Worm (Caenorhabditis elegans) whole organism, mixed stage, embryonic: ENCODE measurements around the gene svop-1.

ENCODE experiments used
- M03D4.4 ChIP-seq: sonication (generic microtip); optimal IDR thresholded peaks from 2 replicates; lab custom pipeline; 2017; ENCODE audit warnings: mild to moderate bottlenecking, missing genetic modification characterization, missing compliant biosample characterization
- bed-3 ChIP-seq: fragments of 200-800 bp; sonication (Bioruptor generic); optimal IDR thresholded peaks from 3 replicates; lab custom pipeline; 2018; ENCODE audit warnings: mild to moderate bottlenecking, missing genetic modification characterization, moderate library complexity, missing compliant biosample characterization
- blmp-1 ChIP-seq: fragments of 150-350 bp; optimal IDR thresholded peaks from 2 replicates; lab custom pipeline; 2014; ENCODE audit warnings: missing biosample characterization, missing genetic modification characterization
- ceh-39 ChIP-seq: fragments of 150-350 bp; optimal IDR thresholded peaks from 2 replicates; lab custom pipeline; 2014; ENCODE audit warnings: missing biosample characterization, missing genetic modification characterization
- ceh-43 ChIP-seq: fragments of 200-800 bp; sonication (Bioruptor generic); optimal IDR thresholded peaks from 2 replicates; lab custom pipeline; 2018; ENCODE audit warnings: mild to moderate bottlenecking, missing genetic modification characterization, moderate library complexity, missing compliant biosample characterization
- ceh-83 ChIP-seq: fragments of 200-800 bp; sonication (Bioruptor generic); optimal IDR thresholded peaks from 2 replicates; lab custom pipeline; 2018; ENCODE audit warnings: mild to moderate bottlenecking, missing genetic modification characterization, missing compliant biosample characterization
- ces-1 ChIP-seq: fragments of 150-350 bp; optimal IDR thresholded peaks from 2 replicates; lab custom pipeline; 2014; ENCODE audit warnings: missing biosample characterization, missing genetic modification reagents, missing genetic modification characterization
- drap-1 ChIP-seq: fragments of 200-800 bp; sonication (Bioruptor generic); optimal IDR thresholded peaks from 3 replicates; lab custom pipeline; 2018; ENCODE audit warnings: mild to moderate bottlenecking, missing genetic modification characterization, missing compliant biosample characterization
- elt-1 ChIP-seq: sonication (generic microtip); optimal IDR thresholded peaks from 2 replicates; lab custom pipeline; 2017; ENCODE audit warnings: missing genetic modification characterization, mild to moderate bottlenecking, missing compliant biosample characterization, antibody characterized with exemption, moderate library complexity, borderline replicate concordance; ENCODE audit not compliant: insufficient read depth
- flh-1 ChIP-seq: fragments of 200-800 bp; sonication (Bioruptor generic); optimal IDR thresholded peaks from 2 replicates; lab custom pipeline; 2018; ENCODE audit warnings: mild to moderate bottlenecking, missing genetic modification characterization, moderate library complexity, missing compliant biosample characterization
- ham-2 ChIP-seq: fragments of 200-800 bp; sonication (Bioruptor generic); optimal IDR thresholded peaks from 2 replicates; lab custom pipeline; 2018; ENCODE audit warnings: mild to moderate bottlenecking, missing genetic modification characterization, missing compliant biosample characterization
- hlh-1 ChIP-seq: fragments of 150-350 bp; optimal IDR thresholded peaks from 2 replicates; lab custom pipeline; 2014; ENCODE audit warnings: missing biosample characterization, missing genetic modification reagents, missing genetic modification characterization
- lin-13 ChIP-seq: fragments of 150-350 bp; optimal IDR thresholded peaks from 2 replicates; lab custom pipeline; 2014; ENCODE audit warnings: missing biosample characterization, missing genetic modification characterization
- lin-32 ChIP-seq: fragments of 200-800 bp; sonication (Bioruptor generic); optimal IDR thresholded peaks from 2 replicates; lab custom pipeline; 2018; ENCODE audit warnings: mild to moderate bottlenecking, missing genetic modification characterization, missing compliant biosample characterization
- mab-5 ChIP-seq: fragments of 150-350 bp; optimal IDR thresholded peaks from 2 replicates; lab custom pipeline; 2014; ENCODE audit warnings: missing biosample characterization, missing genetic modification characterization
- mep-1 ChIP-seq: fragments of 150-350 bp; optimal IDR thresholded peaks from 2 replicates; lab custom pipeline; 2017; ENCODE audit warnings: missing biosample characterization, missing genetic modification reagents, missing genetic modification characterization, inconsistent platforms
- mls-2 ChIP-seq: sonication (generic microtip); optimal IDR thresholded peaks from 2 replicates; lab custom pipeline; 2016; ENCODE audit warnings: mild to moderate bottlenecking, missing genetic modification characterization, moderate library complexity, missing compliant biosample characterization
- nhr-12 ChIP-seq: fragments of 150-350 bp; optimal IDR thresholded peaks from 2 replicates; lab custom pipeline; 2014; ENCODE audit warnings: missing biosample characterization, missing genetic modification characterization
- nhr-2 ChIP-seq: fragments of 150-350 bp; optimal IDR thresholded peaks from 2 replicates; lab custom pipeline; 2014; ENCODE audit warnings: missing biosample characterization, missing genetic modification characterization
- nhr-28 ChIP-seq: fragments of 150-350 bp; optimal IDR thresholded peaks from 2 replicates; lab custom pipeline; 2014; ENCODE audit warnings: missing biosample characterization, missing genetic modification characterization
- pha-4 ChIP-seq: fragments of 150-350 bp; optimal IDR thresholded peaks from 2 replicates; lab custom pipeline; 2018; ENCODE audit warnings: missing biosample characterization, missing genetic modification reagents, missing genetic modification characterization
- sem-2 ChIP-seq: fragments of 200-800 bp; sonication (Bioruptor generic); optimal IDR thresholded peaks from 2 replicates; lab custom pipeline; 2018; ENCODE audit warnings: mild to moderate bottlenecking, missing genetic modification characterization, missing compliant biosample characterization
- snpc-4 ChIP-seq: fragments of 150-350 bp; optimal IDR thresholded peaks from 2 replicates; lab custom pipeline; 2014; ENCODE audit warnings: missing biosample characterization, missing genetic modification characterization
- sptf-1 ChIP-seq: sonication (generic microtip); optimal IDR thresholded peaks from 2 replicates; lab custom pipeline; 2017; ENCODE audit warnings: mild to moderate bottlenecking, missing genetic modification characterization, moderate library complexity, missing compliant biosample characterization
- tbx-8 ChIP-seq: fragments of 200-800 bp; sonication (Bioruptor generic); optimal IDR thresholded peaks from 2 replicates; lab custom pipeline; 2018; ENCODE audit warnings: mild to moderate bottlenecking, missing genetic modification characterization, moderate library complexity, missing compliant biosample characterization
- unc-120 ChIP-seq: sonication (generic microtip); optimal IDR thresholded peaks from 2 replicates; lab custom pipeline; 2017; ENCODE audit warnings: missing genetic modification characterization, missing compliant biosample characterization; ENCODE audit not compliant: poor library complexity, severe bottlenecking
- unc-62 ChIP-seq: fragments of 150-350 bp; optimal IDR thresholded peaks from 2 replicates; lab custom pipeline; 2014; ENCODE audit warnings: missing biosample characterization, missing genetic modification reagents, missing genetic modification characterization
- ztf-11 ChIP-seq: fragments of 150-350 bp; optimal IDR thresholded peaks from 2 replicates; lab custom pipeline; 2014; ENCODE audit warnings: missing biosample characterization, missing genetic modification characterization

svop-1 gene

DNA sequence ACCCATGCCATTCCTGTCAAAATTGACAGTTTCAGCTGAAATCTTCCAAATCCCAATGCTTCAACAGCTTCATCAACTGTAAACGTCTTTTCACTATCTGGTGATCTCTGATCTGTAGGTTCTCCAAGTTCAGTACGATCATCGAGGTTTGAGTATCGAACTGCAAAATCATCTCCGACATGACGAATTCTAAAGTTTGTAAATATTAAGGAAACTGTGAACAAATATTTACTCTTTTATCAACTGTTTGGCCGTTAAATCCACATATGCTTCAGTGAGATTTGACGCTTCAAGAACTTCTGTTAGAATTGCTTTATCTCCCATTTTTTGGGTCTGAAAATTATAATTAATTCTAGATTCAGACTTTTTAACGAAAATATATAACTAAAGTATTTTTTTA lies at the start of gene svop-1:
Gene svop-1, minus strand, starts transcription at position 339 of the 400 bp plus-strand sequence.
- TF ChIP-seq hlh-1 (tag; lab: Kevin White, UChicago) (no peak), sem-2 (GFP tag; lab: Kevin White, UChicago) (no peak), snpc-4 (tag; lab: Kevin White, UChicago) (no peak), sptf-1 (tag; lab: Kevin White, UChicago) (no peak)

DNA sequence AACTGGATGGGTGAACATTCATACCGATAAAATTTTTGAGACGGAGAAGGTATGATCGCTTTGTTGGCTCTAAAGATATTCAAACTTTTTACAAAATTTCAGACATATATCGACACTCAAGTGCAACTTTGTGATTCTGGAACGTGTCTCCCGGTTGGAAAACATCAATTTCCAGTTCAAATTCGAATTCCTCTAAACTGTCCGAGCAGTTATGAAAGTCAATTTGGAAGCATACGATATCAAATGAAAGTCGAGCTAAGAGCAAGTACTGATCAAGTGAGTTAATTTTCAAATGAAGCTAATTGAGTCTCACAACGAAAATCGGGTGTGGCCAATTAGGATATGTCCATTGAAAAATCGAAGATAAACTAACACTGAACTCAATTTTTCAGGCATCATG lies 49.1 kb upstream of the svop-1 start:
- TF ChIP-seq ceh-43 (GFP tag; lab: Kevin White, UChicago), result no peak
- TF ChIP-seq elt-1 (tag; lab: Kevin White, UChicago), result no peak
- TF ChIP-seq sem-2 (GFP tag; lab: Kevin White, UChicago), result no peak
- no peak for TF ChIP-seq nhr-12 (tag; lab: Kevin White, UChicago)
- TF ChIP-seq tbx-8, result no peak
- TF ChIP-seq mls-2, result no peak
- no peak for TF ChIP-seq hlh-1 (tag; lab: Kevin White, UChicago)
- TF ChIP-seq mep-1 (tag; lab: Kevin White, UChicago), result no peak
- no peak for TF ChIP-seq ham-2
- no peak for TF ChIP-seq nhr-28
- TF ChIP-seq lin-13 (tag; lab: Kevin White, UChicago), result no peak
- TF ChIP-seq unc-120 (tag; lab: Kevin White, UChicago), result no peak

DNA sequence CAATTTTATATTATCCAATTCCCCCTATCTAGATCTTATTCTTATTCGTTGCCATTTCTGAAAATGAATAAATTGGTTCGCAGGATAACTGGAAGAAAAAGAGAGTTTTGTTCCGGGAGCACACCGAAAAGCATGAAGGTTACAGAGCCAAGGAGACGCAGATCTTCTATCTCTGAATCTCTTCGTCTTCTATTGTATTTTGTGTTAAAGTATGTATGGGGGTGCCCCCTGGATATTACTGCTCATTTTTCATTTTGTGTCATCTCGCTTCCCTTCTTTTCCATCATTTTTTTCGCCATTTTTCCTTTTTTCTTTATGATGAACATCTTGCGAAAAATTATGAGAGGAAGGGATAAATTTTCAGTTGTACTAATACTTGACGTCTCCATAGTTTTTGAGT lies 48.4 kb upstream of the svop-1 start:
- TF ChIP-seq nhr-2 (tag; lab: Kevin White, UChicago), result no peak
- no peak for TF ChIP-seq mls-2
- TF ChIP-seq ceh-83, result no peak
- TF ChIP-seq ztf-11, result no peak
- TF ChIP-seq ceh-43 (GFP tag; lab: Kevin White, UChicago), result no peak
- TF ChIP-seq, all 35 proteins: peak for 0

DNA sequence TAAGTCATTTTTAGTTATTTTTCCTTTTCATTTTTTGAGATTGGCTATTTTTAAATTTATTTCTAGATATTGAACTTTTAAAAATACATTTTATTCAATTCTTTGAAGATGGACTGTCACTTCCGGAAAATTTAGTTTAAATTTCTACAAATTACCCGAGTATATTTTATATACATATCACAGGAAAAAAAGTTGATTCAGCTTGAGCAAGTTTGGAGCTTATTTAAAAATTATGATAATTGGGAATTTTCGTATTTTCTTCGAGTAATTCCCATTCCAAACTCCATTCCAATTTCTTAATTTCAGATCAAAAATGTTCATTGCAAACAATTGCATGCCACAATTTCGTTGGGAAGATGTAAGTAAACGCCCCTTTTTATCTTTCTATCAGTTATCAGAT lies 44.4 kb upstream of the svop-1 start, which contains the start of gene arrd-15:
Gene arrd-15, plus strand, starts transcription at position 301 of the 400 bp plus-strand sequence.
- TF ChIP-seq unc-120 (tag; lab: Kevin White, UChicago) (no peak), snpc-4 (tag; lab: Kevin White, UChicago) (no peak), nhr-28 (no peak), ceh-83 (no peak), mls-2 (no peak), nhr-12 (tag; lab: Kevin White, UChicago) (no peak), bed-3 (GFP tag; lab: Kevin White, UChicago) (no peak), M03D4.4 (no peak), hlh-1 (tag; lab: Kevin White, UChicago) (no peak), pha-4 (tag; lab: Kevin White, UChicago) (no peak)
- TF ChIP-seq, all 35 proteins: peak for 0

DNA sequence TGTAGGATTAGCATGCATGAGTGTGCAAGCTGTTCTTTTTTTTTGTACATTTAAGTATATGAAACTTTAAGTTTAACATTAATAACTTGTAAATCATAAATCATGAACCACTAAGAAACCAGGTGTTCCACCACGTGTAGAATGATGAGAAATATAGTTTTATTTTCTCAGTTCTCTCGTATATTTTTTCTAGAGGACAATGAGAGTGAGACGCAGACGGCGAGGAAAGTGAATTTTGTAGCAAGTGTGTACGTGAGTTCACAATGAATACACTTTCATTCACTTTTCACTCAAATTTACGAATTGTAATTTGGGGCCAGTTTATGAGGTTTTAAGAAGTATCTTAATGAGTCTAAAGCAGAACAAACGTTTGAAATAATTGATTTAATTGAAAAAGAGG lies 41.2 kb upstream of the svop-1 start:
- TF ChIP-seq lin-32 (GFP tag; lab: Kevin White, UChicago) (no peak), mab-5 (tag; lab: Kevin White, UChicago) (peak; percentile 50)

DNA sequence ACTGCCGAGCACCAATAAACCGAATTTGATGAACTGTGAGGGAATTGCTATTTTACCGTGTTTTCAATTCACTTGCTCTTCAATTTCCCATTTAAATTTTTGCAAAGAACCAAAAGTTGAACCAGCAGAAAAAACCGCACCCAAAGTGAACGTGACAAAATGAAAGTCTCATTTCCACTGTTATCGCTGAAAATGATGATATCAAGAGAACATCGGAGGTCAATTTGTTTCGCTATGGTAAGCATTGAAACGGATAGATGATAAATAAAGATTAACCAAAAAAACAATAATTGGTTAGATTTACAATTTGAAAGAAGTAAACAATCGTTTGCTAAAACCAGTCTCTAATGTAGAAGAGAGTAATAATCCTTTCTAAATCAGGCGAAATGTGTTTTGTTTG lies 40.3 kb upstream of the svop-1 start:
- TF ChIP-seq tbx-8, result no peak
- no peak for TF ChIP-seq flh-1 (GFP tag; lab: Kevin White, UChicago)
- TF ChIP-seq mab-5 (tag; lab: Kevin White, UChicago), result no peak
- no peak for TF ChIP-seq drap-1
- no peak for TF ChIP-seq unc-62 (GFP tag; lab: Kevin White, UChicago)
- no peak for TF ChIP-seq nhr-28
- TF ChIP-seq M03D4.4, result no peak
- TF ChIP-seq sptf-1 (tag; lab: Kevin White, UChicago), result no peak
- TF ChIP-seq ceh-39 (tag; lab: Kevin White, UChicago), result no peak
- TF ChIP-seq nhr-2 (tag; lab: Kevin White, UChicago), result no peak
- no peak for TF ChIP-seq ceh-83
- TF ChIP-seq lin-32 (GFP tag; lab: Kevin White, UChicago), result no peak

DNA sequence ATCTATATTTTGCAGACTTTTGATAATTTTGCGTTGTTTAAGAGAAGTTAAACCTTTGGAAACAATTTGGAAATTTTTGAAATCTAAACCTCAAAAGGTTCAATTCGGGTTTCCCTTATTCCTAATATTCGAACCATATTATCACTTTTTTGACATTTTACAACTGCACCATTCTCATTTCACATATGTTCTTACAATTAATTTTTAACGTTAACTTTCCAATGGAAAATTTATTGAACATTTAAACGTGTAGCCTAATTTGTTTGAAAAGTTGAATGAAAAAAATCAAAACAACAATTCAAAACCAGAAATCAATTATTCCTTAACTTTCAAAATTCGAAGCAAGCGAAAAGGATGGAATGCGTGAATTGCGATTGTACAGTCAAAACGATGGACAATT lies 38.6 kb upstream of the svop-1 start, which contains the start of gene ZK637.12:
Gene ZK637.12, plus strand, starts transcription at position 301 of the 400 bp plus-strand sequence.
- no peak for TF ChIP-seq ceh-43 (GFP tag; lab: Kevin White, UChicago)
- no peak for TF ChIP-seq elt-1 (tag; lab: Kevin White, UChicago)
- no peak for TF ChIP-seq ces-1 (GFP tag; lab: Kevin White, UChicago)
- no peak for TF ChIP-seq nhr-28
- TF ChIP-seq sem-2 (GFP tag; lab: Kevin White, UChicago), result no peak
- TF ChIP-seq blmp-1 (tag; lab: Kevin White, UChicago), result no peak
